Fruit fly (Drosophila melanogaster) whole organism, embryonic: ENCODE results near the gene CG34461.

Experiments used
- CG10147 ChIP-seq: fragments of 200-800 bp; sonication (Bioruptor generic); optimal IDR thresholded peaks from 2 replicates; lab custom pipeline; 2019; ENCODE audit warnings: missing biosample characterization, mild to moderate bottlenecking, missing genetic modification characterization, moderate library complexity
- CG1233 ChIP-seq: fragments of 200-800 bp; sonication (Bioruptor generic); optimal IDR thresholded peaks from 4 replicates; lab custom pipeline; 2018; ENCODE audit warnings: missing biosample characterization, mild to moderate bottlenecking, missing genetic modification characterization
- CG13287 ChIP-seq: fragments of 200-800 bp; sonication (Bioruptor generic); IDR thresholded peaks from 2 replicates; pipeline ENCODE4 v1.3.6; 2022; ENCODE audit warnings: missing biosample characterization, missing genetic modification characterization; ENCODE audit not compliant: partially characterized antibody
- CG14441 ChIP-seq: fragments of 200-800 bp; sonication (Bioruptor generic); IDR thresholded peaks from 2 replicates; pipeline ENCODE4 v1.3.6; 2022; ENCODE audit warnings: missing biosample characterization, missing genetic modification characterization
- CG15011 ChIP-seq: fragments of 200-800 bp; sonication (Bioruptor generic); optimal IDR thresholded peaks from 3 replicates; lab custom pipeline; 2018; ENCODE audit warnings: missing biosample characterization, mild to moderate bottlenecking, missing genetic modification characterization
- CG15514 ChIP-seq: fragments of 200-800 bp; sonication (Bioruptor generic); optimal IDR thresholded peaks from 3 replicates; lab custom pipeline; 2017; ENCODE audit warnings: missing biosample characterization, missing genetic modification characterization, mild to moderate bottlenecking, moderate library complexity, missing genetic modification reagents
- CG17912 ChIP-seq: fragments of 200-800 bp; sonication (Bioruptor generic); optimal IDR thresholded peaks from 2 replicates; lab custom pipeline; 2018; ENCODE audit warnings: missing biosample characterization, mild to moderate bottlenecking, missing genetic modification characterization
- CG18599 ChIP-seq: fragments of 200-800 bp; sonication (Bioruptor generic); optimal IDR thresholded peaks from 3 replicates; lab custom pipeline; 2017; ENCODE audit warnings: missing biosample characterization, missing genetic modification characterization, mild to moderate bottlenecking, moderate library complexity, missing genetic modification reagents
- CG2129 ChIP-seq: fragments of 200-800 bp; sonication (Bioruptor generic); IDR thresholded peaks from 2 replicates; pipeline ENCODE4 v1.3.6; 2022; ENCODE audit warnings: missing biosample characterization, missing genetic modification characterization; ENCODE audit not compliant: partially characterized antibody
- CG31388 ChIP-seq: fragments of 200-800 bp; sonication (Bioruptor generic); optimal IDR thresholded peaks from 2 replicates; lab custom pipeline; 2016; ENCODE audit warnings: missing biosample characterization, missing genetic modification characterization
- CG32772 ChIP-seq: fragments of 200-800 bp; sonication (Bioruptor generic); IDR thresholded peaks from 2 replicates; pipeline ENCODE4 v1.3.6; 2022; ENCODE audit warnings: missing biosample characterization, missing genetic modification characterization
- CG43689 ChIP-seq: fragments of 200-800 bp; sonication (Bioruptor generic); IDR thresholded peaks from 2 replicates; pipeline ENCODE4 v1.3.6; 2022; ENCODE audit warnings: missing biosample characterization, missing genetic modification characterization
- CG6654 ChIP-seq: fragments of 200-800 bp; sonication (Bioruptor generic); optimal IDR thresholded peaks from 2 replicates; lab custom pipeline; 2017; ENCODE audit warnings: missing biosample characterization, mild to moderate bottlenecking, missing genetic modification characterization
- CG6813 ChIP-seq: fragments of 200-800 bp; sonication (Bioruptor generic); optimal IDR thresholded peaks from 2 replicates; lab custom pipeline; 2017; ENCODE audit warnings: missing biosample characterization, missing genetic modification characterization, mild to moderate bottlenecking, moderate library complexity, missing genetic modification reagents
- CG8388 ChIP-seq: fragments of 200-800 bp; sonication (Bioruptor generic); optimal IDR thresholded peaks from 2 replicates; lab custom pipeline; 2019; ENCODE audit warnings: missing biosample characterization, mild to moderate bottlenecking, missing genetic modification characterization, moderate library complexity
- CkIIα-i1 ChIP-seq: fragments of 200-800 bp; sonication (Bioruptor generic); IDR thresholded peaks from 2 replicates; pipeline ENCODE4 v1.3.6; 2022; ENCODE audit warnings: missing biosample characterization, missing genetic modification characterization
- E2f1 ChIP-seq: fragments of 200-800 bp; sonication (Bioruptor generic); IDR thresholded peaks from 2 replicates; pipeline ENCODE4 v1.3.6; 2022; ENCODE audit warnings: missing biosample characterization, missing genetic modification characterization
- Gug ChIP-seq: fragments of 200-800 bp; sonication (Bioruptor generic); IDR thresholded peaks from 4 replicates; pipeline ENCODE4 v1.3.6; 2022; ENCODE audit warnings: missing biosample characterization, missing genetic modification characterization
- HLH4C ChIP-seq: fragments of 200-800 bp; sonication (Bioruptor generic); IDR thresholded peaks from 3 replicates; pipeline ENCODE4 v1.3.6; 2022; ENCODE audit warnings: missing biosample characterization, missing genetic modification characterization; ENCODE audit not compliant: partially characterized antibody
- Hmx ChIP-seq: fragments of 200-800 bp; sonication (Bioruptor generic); optimal IDR thresholded peaks from 2 replicates; lab custom pipeline; 2016; ENCODE audit warnings: missing biosample characterization, missing genetic modification characterization
- Hsf ChIP-seq: fragments of 200-800 bp; sonication (Bioruptor generic); optimal IDR thresholded peaks from 3 replicates; lab custom pipeline; 2016; ENCODE audit warnings: missing biosample characterization, missing genetic modification characterization
- Mes4 ChIP-seq: fragments of 200-800 bp; sonication (Bioruptor generic); optimal IDR thresholded peaks from 2 replicates; lab custom pipeline; 2016; ENCODE audit warnings: missing biosample characterization, missing genetic modification characterization
- Nf-YC ChIP-seq: fragments of 200-800 bp; optimal IDR thresholded peaks from 3 replicates; lab custom pipeline; 2019; ENCODE audit warnings: missing biosample characterization, mild to moderate bottlenecking, missing genetic modification characterization, moderate library complexity
- Rfx ChIP-seq: fragments of 200-800 bp; sonication (Bioruptor generic); IDR thresholded peaks from 2 replicates; pipeline ENCODE4 v1.3.6; 2022; ENCODE audit warnings: missing biosample characterization, missing genetic modification characterization
- Rx ChIP-seq: fragments of 200-800 bp; sonication (Bioruptor generic); IDR thresholded peaks from 2 replicates; pipeline ENCODE4 v1.3.6; 2022; ENCODE audit warnings: missing biosample characterization, missing genetic modification characterization
- Scr ChIP-seq: fragments of 200-800 bp; sonication (Bioruptor generic); IDR thresholded peaks from 2 replicates; pipeline ENCODE4 v1.3.6; 2022; ENCODE audit warnings: missing biosample characterization, missing genetic modification characterization; ENCODE audit not compliant: partially characterized antibody
- Sin3A ChIP-seq: fragments of >200 bp; optimal IDR thresholded peaks from 2 replicates; lab custom pipeline; 2018
- YL-1 ChIP-seq: fragments of 200-800 bp; sonication (Bioruptor generic); optimal IDR thresholded peaks from 3 replicates; lab custom pipeline; 2017; ENCODE audit warnings: missing biosample characterization, mild to moderate bottlenecking, missing genetic modification characterization
- ara ChIP-seq: fragments of 200-800 bp; sonication (Bioruptor generic); IDR thresholded peaks from 2 replicates; pipeline ENCODE4 v1.3.6; 2022; ENCODE audit warnings: missing biosample characterization, missing genetic modification characterization
- ase ChIP-seq: fragments of 200-800 bp; sonication (Bioruptor generic); IDR thresholded peaks from 3 replicates; pipeline ENCODE4 v1.3.6; 2022; ENCODE audit warnings: missing biosample characterization, missing genetic modification characterization
- ato ChIP-seq: fragments of 200-800 bp; sonication (Bioruptor generic); IDR thresholded peaks from 2 replicates; pipeline ENCODE4 v1.3.6; 2022; ENCODE audit warnings: missing biosample characterization, missing genetic modification characterization; ENCODE audit not compliant: partially characterized antibody
- caup ChIP-seq: fragments of 200-800 bp; sonication (Bioruptor generic); optimal IDR thresholded peaks from 3 replicates; lab custom pipeline; 2017; ENCODE audit warnings: missing biosample characterization, mild to moderate bottlenecking, missing genetic modification characterization, moderate library complexity; ENCODE audit not compliant: severe bottlenecking
- croc ChIP-seq: fragments of 200-800 bp; sonication (Bioruptor generic); conservative IDR thresholded peaks from 3 replicates; pipeline ENCODE4 v1.3.6; 2022; ENCODE audit warnings: missing biosample characterization, missing genetic modification characterization
- crp ChIP-seq, 2 experiments: fragments of 200-800 bp; sonication (Bioruptor generic); optimal IDR thresholded peaks; 2 replicates in 1 of 2; 3 replicates in 1 of 2; lab custom pipeline; 2017; ENCODE audit warnings: missing biosample characterization in 2 of 2, missing genetic modification characterization in 2 of 2, mild to moderate bottlenecking in 1 of 2, moderate library complexity in 1 of 2
- cwo ChIP-seq: fragments of 200-800 bp; sonication (Bioruptor generic); optimal IDR thresholded peaks from 3 replicates; lab custom pipeline; 2017; ENCODE audit warnings: missing biosample characterization, missing genetic modification characterization, mild to moderate bottlenecking, moderate library complexity, missing genetic modification reagents
- esg ChIP-seq: fragments of 200-800 bp; sonication (Bioruptor generic); conservative IDR thresholded peaks from 2 replicates; pipeline ENCODE4 v1.3.6; 2022; ENCODE audit warnings: missing biosample characterization, missing genetic modification characterization
- grau ChIP-seq: fragments of 200-800 bp; optimal IDR thresholded peaks from 3 replicates; lab custom pipeline; 2019; ENCODE audit warnings: missing biosample characterization, mild to moderate bottlenecking, missing genetic modification characterization, moderate library complexity
- her ChIP-seq: fragments of 200-800 bp; sonication (Bioruptor generic); optimal IDR thresholded peaks from 2 replicates; lab custom pipeline; 2016; ENCODE audit warnings: missing biosample characterization, missing genetic modification characterization
- hth ChIP-seq: fragments of >200 bp; optimal IDR thresholded peaks from 2 replicates; lab custom pipeline; 2017; ENCODE audit warnings: inconsistent platforms
- jumu ChIP-seq: fragments of 200-800 bp; sonication (Bioruptor generic); optimal IDR thresholded peaks from 3 replicates; lab custom pipeline; 2016; ENCODE audit warnings: missing biosample characterization, missing genetic modification characterization
- sc ChIP-seq, 3 experiments: fragments of >200 bp in 2 of 3; fragments of 200-800 bp in 1 of 3; sonication (Bioruptor generic) in 1 of 3; optimal IDR thresholded peaks; 2 replicates in 2 of 3; 3 replicates in 1 of 3; lab custom pipeline; 2017; ENCODE audit warnings: mild to moderate bottlenecking in 1 of 3, missing biosample characterization in 1 of 3, missing genetic modification characterization in 1 of 3, missing genetic modification reagents in 1 of 3
- seq ChIP-seq: fragments of 200-800 bp; sonication (Bioruptor generic); IDR thresholded peaks from 2 replicates; pipeline ENCODE4 v1.3.6; 2022; ENCODE audit warnings: missing biosample characterization, missing genetic modification characterization
- sob ChIP-seq: fragments of 200-800 bp; sonication (Bioruptor generic); IDR thresholded peaks from 2 replicates; pipeline ENCODE4 v1.3.6; 2022; ENCODE audit warnings: missing biosample characterization, missing genetic modification characterization
- ssp ChIP-seq: fragments of 200-800 bp; sonication (Bioruptor generic); IDR thresholded peaks from 2 replicates; pipeline ENCODE4 v1.3.6; 2022; ENCODE audit warnings: missing biosample characterization, missing genetic modification characterization
- tap ChIP-seq: fragments of 200-800 bp; optimal IDR thresholded peaks from 3 replicates; lab custom pipeline; 2019; ENCODE audit warnings: missing biosample characterization, mild to moderate bottlenecking, missing genetic modification characterization, moderate library complexity
- tll ChIP-seq, 2 experiments: fragments of 200-800 bp in 1 of 2; fragments of >200 bp in 1 of 2; sonication (Bioruptor generic) in 1 of 2; optimal IDR thresholded peaks; 2 replicates each; lab custom pipeline; 2017 to 2019; ENCODE audit warnings: missing biosample characterization in 2 of 2, missing genetic modification characterization in 2 of 2, mild to moderate bottlenecking in 1 of 2, moderate library complexity in 1 of 2
- trem ChIP-seq: fragments of 200-800 bp; optimal IDR thresholded peaks from 3 replicates; lab custom pipeline; 2019; ENCODE audit warnings: missing biosample characterization, mild to moderate bottlenecking, missing genetic modification characterization, moderate library complexity

Gene CG34461

dm6 chr3L:8299224-8300130, 26.2 kb upstream of the CG34461 start, which contains the start of the genes Arl5 and CG13671 (continued):
- TF ChIP-seq ase (GFP tag; lab: Robert Waterston, UW) (peak; percentile 75), seq (GFP tag; lab: Robert Waterston, UW) (peak; percentile 66; the same call in 1 of the 2 replicates), CG8388 (GFP tag; lab: Kevin White, UChicago) (peak; percentile 75), ato (peak; percentile 64), CG15514 (GFP tag; lab: Kevin White, UChicago) (peak; percentile 76), Rx (GFP tag; lab: Robert Waterston, UW) (peak; percentile 70), HLH4C (GFP tag; lab: Robert Waterston, UW) (peak; percentile 70), ara (peak; percentile 67; the same call in 1 of the 2 replicates), sc (optimal IDR thresholded peaks at IDR 0.05; lab: Kevin White, UChicago) (no peak), sc (GFP tag; optimal IDR thresholded peaks at IDR 0.05; lab: Kevin White, UChicago) (peak; percentile 61), tap (tag; lab: Kevin White, UChicago) (no peak), Gug (peak; percentile 73; the same call in 3 of the 4 replicates), her (GFP tag; lab: Kevin White, UChicago) (peak; percentile 35), ssp (GFP tag; lab: Robert Waterston, UW) (peak; percentile 72), CG6654 (GFP tag; lab: Kevin White, UChicago) (no peak), hth (lab: Kevin White, UChicago) (no peak), CG18599 (GFP tag; lab: Kevin White, UChicago) (peak; percentile 83), grau (tag; lab: Kevin White, UChicago) (peak; percentile 65), CkIIα-i1 (no peak), caup (GFP tag; lab: Kevin White, UChicago) (peak; percentile 74), CG31388 (GFP tag; lab: Kevin White, UChicago) (peak; percentile 70), Scr (GFP tag; lab: Robert Waterston, UW) (peak; percentile 82), CG13287 (GFP tag; lab: Robert Waterston, UW) (peak; percentile 85), Sin3A (peak; percentile 67), CG10147 (GFP tag; lab: Kevin White, UChicago) (peak; percentile 63), Hsf (GFP tag; lab: Kevin White, UChicago) (peak; percentile 69), sob (peak; percentile 91), esg (peak; percentile 67), croc (GFP tag; lab: Robert Waterston, UW) (peak; percentile 44), trem (peak; percentile 80), crp (GFP tag; optimal IDR thresholded peaks at IDR 0.05; lab: Kevin White, UChicago) (peak in 1 of 2 experiments; percentile 89), CG1233 (peak; percentile 53), CG32772 (peak; percentile 83), jumu (GFP tag; lab: Kevin White, UChicago) (peak; percentile 34), Hmx (GFP tag; lab: Kevin White, UChicago) (peak; percentile 25), Rfx (GFP tag; lab: Robert Waterston, UW) (peak; percentile 83), tll (GFP tag; optimal IDR thresholded peaks at IDR 0.05; lab: Kevin White, UChicago) (peak in 1 of 2 experiments; percentile 35), CG2129 (peak; percentile 52), E2f1 (GFP tag; lab: Robert Waterston, UW) (peak; percentile 71), CG15011 (no peak), cwo (peak; percentile 44), CG43689 (GFP tag; lab: Robert Waterston, UW) (peak; percentile 41; the same call in 1 of the 2 replicates), YL-1 (GFP tag; lab: Kevin White, UChicago) (peak; percentile 82), CG17912 (no peak), Nf-YC (tag; lab: Kevin White, UChicago) (peak; percentile 37), Mes4 (peak; percentile 15), CG6813 (GFP tag; lab: Kevin White, UChicago) (peak; percentile 21), CG14441 (GFP tag; lab: Robert Waterston, UW) (peak; percentile 74)
